Worm (Caenorhabditis elegans) whole organism, L1 larva: ENCODE data around the gene ZC504.1.

Experiments
- ceh-82 ChIP-seq, 3 experiments: fragments of 150-350 bp in 1 of 3; sonication (generic microtip) in 2 of 3; optimal IDR thresholded peaks; 2 replicates each; lab custom pipeline; 2014 to 2017; ENCODE audit warnings: missing biosample characterization in 3 of 3, missing genetic modification characterization in 3 of 3
- mdl-1 ChIP-seq, 2 experiments: fragments of 150-350 bp; optimal IDR thresholded peaks; 2 replicates each; lab custom pipeline; 2014 to 2017; ENCODE audit warnings: missing biosample characterization in 2 of 2, missing genetic modification characterization in 2 of 2, inconsistent platforms in 1 of 2
- nhr-11 ChIP-seq: fragments of 150-350 bp; optimal IDR thresholded peaks from 2 replicates; lab custom pipeline; 2014; ENCODE audit warnings: missing biosample characterization, missing genetic modification characterization
- nhr-28 ChIP-seq: fragments of 150-350 bp; optimal IDR thresholded peaks from 2 replicates; lab custom pipeline; 2014; ENCODE audit warnings: missing biosample characterization, missing genetic modification characterization
- nhr-77 ChIP-seq: fragments of 150-350 bp; optimal IDR thresholded peaks from 2 replicates; lab custom pipeline; 2014; ENCODE audit warnings: missing biosample characterization, missing genetic modification characterization
- zip-4 ChIP-seq: fragments of 200-800 bp; sonication (Bioruptor generic); optimal IDR thresholded peaks from 2 replicates; lab custom pipeline; 2018; ENCODE audit warnings: mild to moderate bottlenecking, missing genetic modification characterization, moderate library complexity, missing compliant biosample characterization

ce11 chrX:10435492-10435939 is 28.6 kb downstream of the ZC504.1 start:
- TF ChIP-seq ceh-82 (tag; optimal IDR thresholded peaks at IDR 0.05; lab: Kevin White, UChicago), result peak; percentile 35 to 68 (median 36)
- TF ChIP-seq mdl-1 (tag; optimal IDR thresholded peaks at IDR 0.05; lab: Kevin White, UChicago), result peak in 1 of 2 experiments; percentile 34
- no peak for TF ChIP-seq nhr-11 (tag; lab: Kevin White, UChicago)
- no peak for TF ChIP-seq zip-4 (GFP tag; lab: Kevin White, UChicago)
- no peak for TF ChIP-seq nhr-28 (tag; lab: Kevin White, UChicago)
- TF ChIP-seq nhr-77, result peak; percentile 25
